Fruit fly (Drosophila melanogaster): Measurements from ENCODE around the gene CG17544.

The CG17544 gene

dm6 chr2L:19398317-19399234 lies at the start of gene CG17544 (continued):
- TF ChIP-seq Rfx (GFP tag; IDR thresholded peaks at IDR 0.05) (peak; percentile 60), gem (tag; optimal IDR thresholded peaks at IDR 0.05) (peak; percentile 90), Xbp1 (GFP tag; optimal IDR thresholded peaks at IDR 0.05) (peak; percentile 67), D19A (tag; optimal IDR thresholded peaks at IDR 0.05) (peak; percentile 71), CG10321 (GFP tag; IDR thresholded peaks at IDR 0.05) (peak; percentile 90), nmo (GFP tag; optimal IDR thresholded peaks at IDR 0.05) (peak; percentile 56), knrl (GFP tag; IDR thresholded peaks at IDR 0.05; ENCODE audit: partially characterized antibody) (no peak), Sox102F (GFP tag; optimal IDR thresholded peaks at IDR 0.05) (peak; percentile 71), CG6654 (GFP tag; optimal IDR thresholded peaks at IDR 0.05) (peak; percentile 66), E2f1 (GFP tag; IDR thresholded peaks at IDR 0.05) (0 out of 2 replicates have a peak, but pooled peaks have one; percentile 30), grn (GFP tag; optimal IDR thresholded peaks at IDR 0.05) (no peak), Taf1 (GFP tag; IDR thresholded peaks at IDR 0.05) (peak; percentile 9; the same call in 1 of the 2 replicates), klu (GFP tag; IDR thresholded peaks at IDR 0.05) (peak; percentile 69; the same call in 1 of the 2 replicates), yki (optimal IDR thresholded peaks at IDR 0.05) (no peak), fd64A (GFP tag; optimal IDR thresholded peaks at IDR 0.05) (peak; percentile 21), Dll (GFP tag; IDR thresholded peaks at IDR 0.05; ENCODE audit: partially characterized antibody) (no peak), bcd (GFP tag; optimal IDR thresholded peaks at IDR 0.05) (peak; percentile 80), Lim3 (GFP tag; IDR thresholded peaks at IDR 0.05) (no peak), sisA (GFP tag; IDR thresholded peaks at IDR 0.05) (peak; percentile 51), Bgb (GFP tag; IDR thresholded peaks at IDR 0.05; ENCODE audit: partially characterized antibody) (peak; percentile 46; the same call in 1 of the 2 replicates), MESR4 (GFP tag; optimal IDR thresholded peaks at IDR 0.05) (no peak), CG10959 (GFP tag; IDR thresholded peaks at IDR 0.05) (no peak), CG15696 (tag; optimal IDR thresholded peaks at IDR 0.05) (peak; percentile 71), vnd (GFP tag; IDR thresholded peaks at IDR 0.05; ENCODE audit: partially characterized antibody) (no peak), CG12769 (tag; optimal IDR thresholded peaks at IDR 0.05) (peak; percentile 83), sens (GFP tag) (peak; percentile 84), CG30431 (GFP tag; optimal IDR thresholded peaks at IDR 0.05) (peak; percentile 64), CG7928 (GFP tag; optimal IDR thresholded peaks at IDR 0.05) (no peak), CG17359 (tag; optimal IDR thresholded peaks at IDR 0.05) (peak; percentile 76), NC2α (GFP tag; optimal IDR thresholded peaks at IDR 0.05) (no peak), kni (GFP tag; optimal IDR thresholded peaks at IDR 0.05) (peak; percentile 61), CG15011 (GFP tag; optimal IDR thresholded peaks at IDR 0.05) (no peak), CG7556 (GFP tag; optimal IDR thresholded peaks at IDR 0.05) (peak; percentile 95), Max (GFP tag; optimal IDR thresholded peaks at IDR 0.05) (no peak), YL-1 (GFP tag; optimal IDR thresholded peaks at IDR 0.05) (peak; percentile 31), CG31224 (GFP tag; IDR thresholded peaks at IDR 0.05) (peak; percentile 46; the same call in 1 of the 2 replicates), CG2712 (tag; optimal IDR thresholded peaks at IDR 0.05) (peak; percentile 89), CG10147 (GFP tag; optimal IDR thresholded peaks at IDR 0.05) (peak; percentile 40), CG2889 (GFP tag; IDR thresholded peaks at IDR 0.05) (peak; percentile 35; the same call in 1 of the 3 replicates), danr (GFP tag; IDR thresholded peaks at IDR 0.05) (peak; percentile 41; the same call in 1 of the 2 replicates), Asciz (GFP tag; optimal IDR thresholded peaks at IDR 0.05) (peak; percentile 64), Lpt (GFP tag; optimal IDR thresholded peaks at IDR 0.05) (no peak), CG18262 (tag; optimal IDR thresholded peaks at IDR 0.05) (peak; percentile 92), CG17385 (GFP tag; optimal IDR thresholded peaks at IDR 0.05) (peak; percentile 99), CG2875 (GFP tag; optimal IDR thresholded peaks at IDR 0.05) (peak; percentile 50), Atf6 (GFP tag; IDR thresholded peaks at IDR 0.05) (peak; percentile 57), NC2β (GFP tag; optimal IDR thresholded peaks at IDR 0.05) (no peak), CG30403 (GFP tag; optimal IDR thresholded peaks at IDR 0.05) (peak; percentile 66)
